Worm (Caenorhabditis elegans) whole organism, late embryonic: ENCODE results near the gene ZC155.2.

ENCODE experiments used
- K02D7.2 ChIP-seq: sonication (generic microtip); optimal IDR thresholded peaks from 2 replicates; lab custom pipeline; 2017; ENCODE audit warnings: mild to moderate bottlenecking, missing genetic modification characterization, missing compliant biosample characterization
- Y22D7AL.16 ChIP-seq: sonication (generic microtip); optimal IDR thresholded peaks from 2 replicates; lab custom pipeline; 2016; ENCODE audit warnings: missing genetic modification characterization, missing compliant biosample characterization
- ama-1 ChIP-seq: fragments of 150-350 bp; optimal IDR thresholded peaks from 2 replicates; lab custom pipeline; 2014
- ceh-14 ChIP-seq: sonication (generic microtip); optimal IDR thresholded peaks from 2 replicates; lab custom pipeline; 2016; ENCODE audit warnings: missing genotype, missing genetic modification characterization, missing compliant biosample characterization
- ceh-18 ChIP-seq: sonication (generic microtip); optimal IDR thresholded peaks from 2 replicates; lab custom pipeline; 2016; ENCODE audit warnings: missing genetic modification characterization, missing compliant biosample characterization
- ceh-30 ChIP-seq: fragments of 150-350 bp; optimal IDR thresholded peaks from 2 replicates; lab custom pipeline; 2014; ENCODE audit warnings: missing biosample characterization, missing genetic modification characterization
- ceh-34 ChIP-seq: sonication (generic microtip); optimal IDR thresholded peaks from 2 replicates; lab custom pipeline; 2016; ENCODE audit warnings: mild to moderate bottlenecking, missing genetic modification characterization, missing compliant biosample characterization
- ceh-48 ChIP-seq: sonication (generic microtip); optimal IDR thresholded peaks from 2 replicates; lab custom pipeline; 2016; ENCODE audit warnings: missing genetic modification characterization, inconsistent platforms, missing compliant biosample characterization
- ceh-6 ChIP-seq: fragments of 200-800 bp; sonication (Bioruptor generic); optimal IDR thresholded peaks from 2 replicates; lab custom pipeline; 2018; ENCODE audit warnings: mild to moderate bottlenecking, missing genetic modification characterization, missing compliant biosample characterization
- dmd-4 ChIP-seq: sonication (generic microtip); optimal IDR thresholded peaks from 2 replicates; lab custom pipeline; 2016; ENCODE audit warnings: borderline replicate concordance, missing genetic modification characterization, missing compliant biosample characterization
- elt-2 ChIP-seq: sonication (generic microtip); optimal IDR thresholded peaks from 2 replicates; lab custom pipeline; 2016; ENCODE audit warnings: missing genetic modification reagents, missing genetic modification characterization, missing compliant biosample characterization
- elt-4 ChIP-seq: sonication (generic microtip); optimal IDR thresholded peaks from 2 replicates; lab custom pipeline; 2016; ENCODE audit warnings: missing genetic modification characterization, missing compliant biosample characterization
- hlh-15 ChIP-seq: sonication (generic microtip); optimal IDR thresholded peaks from 2 replicates; lab custom pipeline; 2016; ENCODE audit warnings: missing genetic modification characterization, missing compliant biosample characterization
- hlh-30 ChIP-seq: sonication (generic microtip); optimal IDR thresholded peaks from 2 replicates; lab custom pipeline; 2017; ENCODE audit warnings: antibody characterized with exemption, missing genetic modification characterization, missing compliant biosample characterization; ENCODE audit not compliant: insufficient read depth
- hlh-8 ChIP-seq: sonication (generic microtip); optimal IDR thresholded peaks from 2 replicates; lab custom pipeline; 2016; ENCODE audit warnings: missing genotype, missing genetic modification characterization, missing compliant biosample characterization
- lim-6 ChIP-seq: sonication (generic microtip); optimal IDR thresholded peaks from 2 replicates; lab custom pipeline; 2016; ENCODE audit warnings: missing genetic modification characterization, missing compliant biosample characterization
- madf-2 ChIP-seq: sonication (generic microtip); optimal IDR thresholded peaks from 2 replicates; lab custom pipeline; 2017; ENCODE audit warnings: missing genetic modification characterization, missing compliant biosample characterization
- mec-3 ChIP-seq: sonication (generic microtip); optimal IDR thresholded peaks from 2 replicates; lab custom pipeline; 2016; ENCODE audit warnings: borderline replicate concordance, missing genetic modification characterization, missing compliant biosample characterization
- nfya-1 ChIP-seq: sonication (generic microtip); optimal IDR thresholded peaks from 2 replicates; lab custom pipeline; 2017; ENCODE audit warnings: missing genetic modification characterization, mild to moderate bottlenecking, missing compliant biosample characterization, antibody characterized with exemption, moderate library complexity
- nhr-232 ChIP-seq: sonication (generic microtip); optimal IDR thresholded peaks from 2 replicates; lab custom pipeline; 2016; ENCODE audit warnings: missing genetic modification characterization, missing compliant biosample characterization
- npax-4 ChIP-seq: sonication (generic microtip); optimal IDR thresholded peaks from 2 replicates; lab custom pipeline; 2016; ENCODE audit warnings: missing genetic modification characterization, missing compliant biosample characterization
- odd-2 ChIP-seq: sonication (generic microtip); optimal IDR thresholded peaks from 2 replicates; lab custom pipeline; 2017; ENCODE audit warnings: antibody characterized with exemption, mild to moderate bottlenecking, missing genetic modification characterization, missing compliant biosample characterization
- pax-1 ChIP-seq: fragments of 150-350 bp; optimal IDR thresholded peaks from 2 replicates; lab custom pipeline; 2014; ENCODE audit warnings: missing biosample characterization, missing genetic modification characterization
- pros-1 ChIP-seq: fragments of 150-350 bp; optimal IDR thresholded peaks from 2 replicates; lab custom pipeline; 2014; ENCODE audit warnings: missing biosample characterization, missing genetic modification reagents, missing genetic modification characterization
- ref-2 ChIP-seq: sonication (generic microtip); optimal IDR thresholded peaks from 2 replicates; lab custom pipeline; 2016; ENCODE audit warnings: missing genetic modification characterization, missing compliant biosample characterization
- rnt-1 ChIP-seq: sonication (generic microtip); optimal IDR thresholded peaks from 2 replicates; lab custom pipeline; 2016; ENCODE audit warnings: missing genetic modification characterization, missing compliant biosample characterization
- sdc-2 ChIP-seq: sonication (generic microtip); optimal IDR thresholded peaks from 2 replicates; lab custom pipeline; 2016; ENCODE audit warnings: missing genotype, missing genetic modification characterization, missing compliant biosample characterization
- sox-2 ChIP-seq: fragments of 200-800 bp; sonication (Bioruptor generic); IDR thresholded peaks from 2 replicates; pipeline ENCODE4 v1.3.6; 2022; ENCODE audit warnings: missing genetic modification reagents, missing genetic modification characterization, missing compliant biosample characterization
- sox-4 ChIP-seq: sonication (generic microtip); optimal IDR thresholded peaks from 2 replicates; lab custom pipeline; 2017; ENCODE audit warnings: mild to moderate bottlenecking, missing genetic modification characterization, inconsistent platforms, missing compliant biosample characterization
- syd-9 ChIP-seq: sonication (generic microtip); optimal IDR thresholded peaks from 2 replicates; lab custom pipeline; 2016; ENCODE audit warnings: mild to moderate bottlenecking, missing genetic modification characterization, moderate library complexity, missing compliant biosample characterization
- tbx-2 ChIP-seq: sonication (generic microtip); optimal IDR thresholded peaks from 2 replicates; lab custom pipeline; 2016; ENCODE audit warnings: missing genetic modification characterization, missing compliant biosample characterization
- tbx-7 ChIP-seq: sonication (generic microtip); optimal IDR thresholded peaks from 2 replicates; lab custom pipeline; 2016; ENCODE audit warnings: missing genotype, missing genetic modification characterization, missing compliant biosample characterization
- ttx-3 ChIP-seq: sonication (generic microtip); optimal IDR thresholded peaks from 2 replicates; lab custom pipeline; 2016; ENCODE audit warnings: missing genetic modification reagents, missing genetic modification characterization, missing compliant biosample characterization
- unc-55 ChIP-seq: sonication (generic microtip); optimal IDR thresholded peaks from 2 replicates; lab custom pipeline; 2017; ENCODE audit warnings: missing biosample characterization, missing genetic modification reagents, missing genetic modification characterization
- ztf-16 ChIP-seq: sonication (generic microtip); optimal IDR thresholded peaks from 2 replicates; lab custom pipeline; 2017; ENCODE audit warnings: missing genetic modification characterization, missing compliant biosample characterization

Gene ZC155.2

DNA sequence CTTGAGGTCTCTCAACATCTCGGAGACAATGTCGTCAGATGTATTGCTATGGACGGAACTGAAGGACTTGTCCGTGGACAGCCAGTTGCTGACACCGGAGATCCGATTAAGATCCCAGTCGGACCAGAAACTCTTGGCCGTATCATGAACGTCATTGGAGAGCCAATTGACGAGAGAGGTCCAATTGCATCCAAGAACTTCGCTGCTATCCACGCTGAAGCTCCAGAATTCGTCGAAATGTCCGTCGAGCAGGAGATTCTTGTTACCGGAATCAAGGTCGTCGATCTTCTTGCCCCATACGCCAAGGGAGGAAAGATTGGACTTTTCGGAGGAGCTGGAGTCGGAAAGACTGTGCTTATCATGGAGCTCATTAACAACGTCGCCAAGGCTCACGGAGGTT, 10.1 kb downstream of the ZC155.2 start:
- TF ChIP-seq hlh-30: no peak
- TF ChIP-seq, all 69 proteins: peak for 0

DNA sequence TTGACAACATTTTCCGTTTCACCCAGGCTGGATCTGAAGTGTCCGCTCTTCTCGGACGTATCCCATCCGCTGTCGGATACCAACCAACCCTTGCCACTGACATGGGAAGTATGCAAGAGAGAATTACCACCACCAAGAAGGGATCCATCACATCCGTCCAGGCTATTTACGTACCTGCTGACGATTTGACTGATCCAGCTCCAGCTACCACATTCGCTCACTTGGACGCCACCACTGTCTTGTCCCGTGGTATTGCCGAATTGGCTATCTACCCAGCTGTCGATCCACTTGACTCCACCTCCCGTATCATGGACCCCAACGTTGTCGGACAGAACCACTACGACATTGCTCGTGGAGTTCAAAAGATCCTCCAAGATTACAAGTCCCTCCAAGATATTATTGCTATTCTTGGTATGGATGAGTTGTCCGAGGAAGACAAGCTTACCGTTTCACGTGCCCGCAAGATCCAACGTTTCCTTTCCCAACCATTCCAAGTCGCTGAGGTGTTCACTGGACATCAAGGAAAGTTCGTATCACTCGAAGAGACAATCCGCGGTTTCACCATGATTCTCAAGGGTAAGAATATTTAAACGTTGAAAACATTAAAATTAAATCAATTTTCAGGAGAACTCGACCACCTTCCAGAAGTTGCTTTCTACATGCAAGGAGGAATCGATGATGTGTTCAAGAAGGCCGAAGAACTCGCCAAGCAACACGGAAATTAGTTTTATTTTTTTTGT, 10.9 kb downstream of the ZC155.2 start:
- TF ChIP-seq hlh-15 (tag; lab: Kevin White, UChicago) (no peak), ceh-48 (tag; lab: Kevin White, UChicago) (no peak), nhr-232 (no peak), pax-1 (tag; lab: Kevin White, UChicago) (no peak), ceh-18 (tag; lab: Kevin White, UChicago) (no peak), ceh-14 (no peak), ceh-6 (GFP tag; lab: Kevin White, UChicago) (no peak), odd-2 (tag; lab: Kevin White, UChicago) (no peak), sox-4 (tag; lab: Kevin White, UChicago) (no peak), elt-2 (tag; lab: Kevin White, UChicago) (no peak), mec-3 (tag; lab: Kevin White, UChicago) (no peak), hlh-8 (no peak), sox-2 (GFP tag; lab: Robert Waterston, UW) (no peak), syd-9 (tag; lab: Kevin White, UChicago) (no peak), rnt-1 (tag; lab: Kevin White, UChicago) (no peak), ceh-30 (tag; lab: Kevin White, UChicago) (no peak), dmd-4 (tag; lab: Kevin White, UChicago) (no peak), tbx-7 (tag; lab: Kevin White, UChicago) (no peak), nfya-1 (no peak), ref-2 (tag; lab: Kevin White, UChicago) (no peak)

DNA sequence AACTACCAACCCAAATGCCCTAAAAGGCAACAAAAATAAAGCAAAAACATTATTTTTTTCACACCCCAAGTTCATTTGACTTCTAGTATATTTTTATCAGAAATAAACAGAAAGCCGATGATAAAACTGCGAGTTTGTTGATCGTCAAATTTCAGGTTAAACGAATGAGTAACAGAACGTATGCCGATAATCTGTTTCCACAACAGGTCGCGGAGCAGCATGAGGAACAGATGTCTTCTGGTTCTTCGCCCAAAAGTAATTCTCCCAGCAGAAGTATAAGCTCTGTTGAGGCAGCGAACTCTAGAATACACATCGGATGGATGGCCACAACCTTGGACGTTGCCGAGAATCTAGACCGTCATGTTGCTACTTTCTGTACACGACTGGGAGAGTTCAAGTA, 11.6 kb downstream of the ZC155.2 start, which contains the start of gene prmt-5:
Gene prmt-5 (plus strand): TSS at position 141 of the 400 bp plus-strand sequence.
- TF ChIP-seq rnt-1 (tag; lab: Kevin White, UChicago) (no peak), Y22D7AL.16 (no peak), ztf-16 (no peak), ttx-3 (tag; lab: Kevin White, UChicago) (no peak), ceh-34 (tag; lab: Kevin White, UChicago) (no peak)
- TF ChIP-seq, all 69 proteins: peak for 0

DNA sequence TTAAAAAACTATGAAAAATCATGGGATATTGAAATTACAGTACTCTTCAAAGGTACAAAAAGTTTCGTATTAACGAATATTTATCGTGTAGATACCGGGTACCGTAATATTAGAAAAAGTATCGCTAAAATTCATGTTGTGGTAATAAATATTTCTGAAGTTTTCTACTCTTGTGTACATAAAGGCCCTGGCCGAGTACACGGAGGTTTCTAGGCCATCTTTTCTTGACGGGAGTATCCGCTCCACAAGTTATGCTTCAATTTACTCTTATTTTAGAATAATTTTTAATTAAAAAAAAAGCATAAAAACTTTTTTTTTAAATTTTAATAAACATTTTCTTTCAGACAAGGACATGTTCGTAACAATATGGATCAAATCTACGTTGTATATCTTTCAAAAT, 14.4 kb downstream of the ZC155.2 start:
- no peak for TF ChIP-seq hlh-15 (tag; lab: Kevin White, UChicago)
- no peak for TF ChIP-seq ama-1 (lab: Kevin White, UChicago)
- no peak for TF ChIP-seq elt-4
- TF ChIP-seq lim-6 (tag; lab: Kevin White, UChicago): no peak
- no peak for TF ChIP-seq pros-1 (tag; lab: Kevin White, UChicago)
- no peak for TF ChIP-seq Y22D7AL.16
- no peak for TF ChIP-seq nhr-232
- TF ChIP-seq hlh-30: no peak
- no peak for TF ChIP-seq sdc-2 (tag; lab: Kevin White, UChicago)
- TF ChIP-seq tbx-2 (tag; lab: Kevin White, UChicago): no peak
- no peak for TF ChIP-seq syd-9 (tag; lab: Kevin White, UChicago)
- TF ChIP-seq K02D7.2 (tag; lab: Kevin White, UChicago): no peak
- no peak for TF ChIP-seq madf-2 (tag; lab: Kevin White, UChicago)
- no peak for TF ChIP-seq unc-55 (GFP tag; lab: Kevin White, UChicago)

DNA sequence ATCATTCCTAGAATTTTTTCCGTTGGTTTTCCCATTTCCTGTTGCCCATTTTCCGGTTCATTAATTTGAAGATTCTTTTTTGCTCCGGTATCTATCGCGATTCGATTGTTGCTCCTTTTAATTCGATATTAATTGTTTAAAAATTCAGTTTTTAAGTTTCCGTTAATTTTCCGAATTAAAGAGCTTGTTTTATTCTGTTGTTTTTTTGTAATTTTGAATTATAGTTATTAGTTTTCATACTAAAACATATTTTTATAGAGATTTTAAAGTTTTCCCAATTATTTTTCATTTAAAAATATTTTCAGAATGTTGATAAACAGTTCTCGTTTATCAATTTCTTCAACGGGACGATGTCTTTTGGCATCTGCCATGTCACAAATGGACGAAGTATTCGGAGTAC, 15.5 kb downstream of the ZC155.2 start, which contains the start of gene mrps-26:
Gene mrps-26 (plus strand): TSS at position 301 of the 400 bp plus-strand sequence.
- TF ChIP-seq pros-1 (tag; lab: Kevin White, UChicago) (no peak), npax-4 (tag; lab: Kevin White, UChicago) (no peak)
